Worm (Caenorhabditis elegans) whole organism, L4 larva: ENCODE measurements around the gene F13H10.5.

ENCODE experiments used
- D1046.2 ChIP-seq: fragments of 200-800 bp; sonication (Bioruptor generic); IDR thresholded peaks from 2 replicates; pipeline ENCODE4 v1.3.6; 2022; ENCODE audit warnings: missing genetic modification characterization, missing compliant biosample characterization
- F10B5.3 ChIP-seq: sonication (generic microtip); optimal IDR thresholded peaks from 2 replicates; lab custom pipeline; 2016; ENCODE audit warnings: mild to moderate bottlenecking, missing genetic modification characterization, missing compliant biosample characterization
- F37D6.2 ChIP-seq: sonication (generic microtip); optimal IDR thresholded peaks from 2 replicates; lab custom pipeline; 2016; ENCODE audit warnings: mild to moderate bottlenecking, missing genetic modification characterization, missing compliant biosample characterization
- F44E2.7 ChIP-seq: fragments of 200-800 bp; sonication (Bioruptor generic); IDR thresholded peaks from 2 replicates; pipeline ENCODE4 v2.1.2; 2022; ENCODE audit warnings: missing genetic modification characterization, missing compliant biosample characterization
- Y105C5A.15 ChIP-seq: fragments of 200-800 bp; sonication (Bioruptor generic); IDR thresholded peaks from 2 replicates; pipeline ENCODE4 v1.3.6; 2022; ENCODE audit warnings: missing genetic modification characterization, missing compliant biosample characterization
- Y48G9A.11 ChIP-seq: fragments of 200-800 bp; sonication (Bioruptor generic); IDR thresholded peaks from 2 replicates; pipeline ENCODE4 v1.3.6; 2022; ENCODE audit warnings: missing genetic modification reagents, missing genetic modification characterization, missing compliant biosample characterization
- Y75B8A.6 ChIP-seq: fragments of 200-800 bp; sonication (Bioruptor generic); IDR thresholded peaks from 2 replicates; pipeline ENCODE4 v1.3.6; 2022; ENCODE audit warnings: missing genetic modification reagents, missing genetic modification characterization, missing compliant biosample characterization
- ZK337.2 ChIP-seq: fragments of 200-800 bp; sonication (Bioruptor generic); IDR thresholded peaks from 2 replicates; pipeline ENCODE4 v1.3.6; 2022; ENCODE audit warnings: missing genetic modification reagents, missing genetic modification characterization, missing compliant biosample characterization
- ZK546.5 ChIP-seq, 2 experiments: sonication (generic microtip); optimal IDR thresholded peaks; 2 replicates each; lab custom pipeline; 2017; ENCODE audit warnings: missing biosample characterization in 2 of 2, missing genetic modification characterization in 2 of 2
- ama-1 ChIP-seq: fragments of 150-350 bp; optimal IDR thresholded peaks from 2 replicates; lab custom pipeline; 2014; ENCODE audit warnings: inconsistent platforms, mixed read lengths
- arid-1 ChIP-seq: fragments of 200-800 bp; sonication (Bioruptor generic); conservative IDR thresholded peaks from 2 replicates; pipeline ENCODE4 v1.3.6; 2022; ENCODE audit warnings: missing genetic modification reagents, missing genetic modification characterization, missing compliant biosample characterization
- ceh-20 ChIP-seq: fragments of 200-800 bp; sonication (Bioruptor generic); IDR thresholded peaks from 2 replicates; pipeline ENCODE4 v1.3.6; 2022; ENCODE audit warnings: missing genetic modification reagents, missing genetic modification characterization, missing compliant biosample characterization
- ceh-32 ChIP-seq: sonication (generic microtip); optimal IDR thresholded peaks from 2 replicates; lab custom pipeline; 2016; ENCODE audit warnings: mild to moderate bottlenecking, missing genetic modification characterization, missing compliant biosample characterization; ENCODE audit not compliant: poor library complexity
- ceh-44 ChIP-seq: fragments of 200-800 bp; sonication (Bioruptor generic); IDR thresholded peaks from 2 replicates; pipeline ENCODE4 v1.3.6; 2022; ENCODE audit warnings: missing genetic modification reagents, missing genetic modification characterization, missing compliant biosample characterization
- daf-16 ChIP-seq, 3 experiments: sonication (generic microtip); optimal IDR thresholded peaks; 2 replicates each; lab custom pipeline; 2016 to 2017; ENCODE audit warnings: missing genetic modification characterization in 3 of 3, missing genetic modification reagents in 3 of 3, mild to moderate bottlenecking in 2 of 3, missing compliant biosample characterization in 2 of 3, missing biosample characterization in 1 of 3, moderate library complexity in 1 of 3
- daf-8 ChIP-seq: fragments of 200-800 bp; sonication (Bioruptor generic); IDR thresholded peaks from 2 replicates; pipeline ENCODE4 v1.3.6; 2022; ENCODE audit warnings: missing genetic modification characterization, missing compliant biosample characterization
- dmd-6 ChIP-seq: fragments of 200-800 bp; sonication (Bioruptor generic); IDR thresholded peaks from 2 replicates; pipeline ENCODE4 v1.3.6; 2022; ENCODE audit warnings: missing genetic modification reagents, missing genetic modification characterization, missing compliant biosample characterization
- dpl-1 ChIP-seq: fragments of 150-350 bp; optimal IDR thresholded peaks from 2 replicates; lab custom pipeline; 2014; ENCODE audit warnings: missing biosample characterization, missing genetic modification reagents, missing genetic modification characterization
- duxl-1 ChIP-seq: sonication (generic microtip); optimal IDR thresholded peaks from 2 replicates; lab custom pipeline; 2016; ENCODE audit warnings: mild to moderate bottlenecking, missing genetic modification characterization, moderate library complexity, missing compliant biosample characterization; ENCODE audit not compliant: poor library complexity
- dve-1 ChIP-seq: sonication (generic microtip); optimal IDR thresholded peaks from 2 replicates; lab custom pipeline; 2017; ENCODE audit warnings: antibody characterized with exemption, mild to moderate bottlenecking, missing genetic modification characterization, missing compliant biosample characterization; ENCODE audit not compliant: insufficient read depth
- egl-27 ChIP-seq: sonication (generic microtip); optimal IDR thresholded peaks from 3 replicates; lab custom pipeline; 2017; ENCODE audit warnings: missing biosample characterization, missing genetic modification reagents, missing genetic modification characterization
- fkh-10 ChIP-seq: fragments of 150-350 bp; optimal IDR thresholded peaks from 2 replicates; lab custom pipeline; 2014; ENCODE audit warnings: missing biosample characterization, missing genetic modification reagents, missing genetic modification characterization
- hif-1 ChIP-seq, 2 experiments: sonication (generic microtip); optimal IDR thresholded peaks; 2 replicates each; lab custom pipeline; 2016 to 2017; ENCODE audit warnings: missing compliant biosample characterization in 2 of 2, missing genetic modification characterization in 2 of 2, missing genetic modification reagents in 2 of 2, missing genotype in 2 of 2, mild to moderate bottlenecking in 1 of 2
- hlh-11 ChIP-seq: fragments of 200-800 bp; sonication (Bioruptor generic); optimal IDR thresholded peaks from 2 replicates; lab custom pipeline; 2018; ENCODE audit warnings: mild to moderate bottlenecking, missing genetic modification characterization, missing compliant biosample characterization
- hlh-30 ChIP-seq: sonication (generic microtip); optimal IDR thresholded peaks from 2 replicates; lab custom pipeline; 2017; ENCODE audit warnings: antibody characterized with exemption, mild to moderate bottlenecking, missing genetic modification characterization, missing compliant biosample characterization; ENCODE audit not compliant: insufficient read depth
- hmg-1.1 ChIP-seq: fragments of 200-800 bp; sonication (Bioruptor generic); IDR thresholded peaks from 2 replicates; pipeline ENCODE4 v1.3.6; 2022; ENCODE audit warnings: missing genetic modification reagents, missing genetic modification characterization, missing compliant biosample characterization
- lin-13 ChIP-seq: fragments of 150-350 bp; optimal IDR thresholded peaks from 2 replicates; lab custom pipeline; 2014; ENCODE audit warnings: missing biosample characterization, missing genetic modification reagents, missing genetic modification characterization
- lsy-2 ChIP-seq, 2 experiments: fragments of 150-350 bp in 1 of 2; sonication (generic microtip) in 1 of 2; optimal IDR thresholded peaks; 2 replicates each; lab custom pipeline; 2014 to 2017; ENCODE audit warnings: missing biosample characterization in 2 of 2, missing genetic modification characterization in 2 of 2
- madf-9 ChIP-seq: fragments of 200-800 bp; sonication (Bioruptor generic); conservative IDR thresholded peaks from 2 replicates; pipeline ENCODE4 v1.3.6; 2022; ENCODE audit warnings: missing genetic modification reagents, missing genetic modification characterization, missing compliant biosample characterization
- mes-2 ChIP-seq: sonication (generic microtip); optimal IDR thresholded peaks from 2 replicates; lab custom pipeline; 2016; ENCODE audit warnings: missing genotype, mild to moderate bottlenecking, missing genetic modification characterization, missing compliant biosample characterization; ENCODE audit not compliant: poor library complexity, severe bottlenecking
- mxl-3 ChIP-seq: fragments of 200-800 bp; sonication (Bioruptor generic); optimal IDR thresholded peaks from 2 replicates; lab custom pipeline; 2018; ENCODE audit warnings: mild to moderate bottlenecking, missing genetic modification characterization, missing compliant biosample characterization
- nhr-102 ChIP-seq: sonication (generic microtip); optimal IDR thresholded peaks from 2 replicates; lab custom pipeline; 2016; ENCODE audit warnings: mild to moderate bottlenecking, missing genetic modification characterization, moderate library complexity, missing compliant biosample characterization
- nhr-28 ChIP-seq: fragments of 150-350 bp; optimal IDR thresholded peaks from 2 replicates; lab custom pipeline; 2014; ENCODE audit warnings: missing biosample characterization, missing genetic modification characterization
- nhr-41 ChIP-seq: fragments of 200-800 bp; sonication (Bioruptor generic); IDR thresholded peaks from 2 replicates; pipeline ENCODE4 v1.3.6; 2022; ENCODE audit warnings: missing genetic modification reagents, missing genetic modification characterization, missing compliant biosample characterization
- nhr-42 ChIP-seq: fragments of 200-800 bp; sonication (Bioruptor generic); IDR thresholded peaks from 2 replicates; pipeline ENCODE4 v1.3.6; 2022; ENCODE audit warnings: missing genetic modification characterization, missing compliant biosample characterization
- nhr-6 ChIP-seq: fragments of 150-350 bp; optimal IDR thresholded peaks from 2 replicates; lab custom pipeline; 2014; ENCODE audit warnings: missing biosample characterization, missing genetic modification characterization
- nhr-77 ChIP-seq: fragments of 150-350 bp; optimal IDR thresholded peaks from 2 replicates; lab custom pipeline; 2014; ENCODE audit warnings: missing biosample characterization, missing genetic modification characterization
- pha-4 ChIP-seq, 2 experiments: fragments of 150-350 bp in 1 of 2; fragments of 200-800 bp in 1 of 2; sonication (Bioruptor generic) in 1 of 2; IDR thresholded peaks in 1 of 2; optimal IDR thresholded peaks in 1 of 2; 2 replicates each; pipeline versions ENCODE4 v1.3.6 to Lab custom; 2014 to 2022; ENCODE audit warnings: missing genetic modification characterization in 2 of 2, missing genetic modification reagents in 2 of 2, missing biosample characterization in 1 of 2, missing compliant biosample characterization in 1 of 2
- pqm-1 ChIP-seq: sonication (generic microtip); optimal IDR thresholded peaks from 2 replicates; lab custom pipeline; 2017; ENCODE audit warnings: missing biosample characterization, missing genetic modification characterization
- rbr-2 ChIP-seq: sonication (generic microtip); optimal IDR thresholded peaks from 2 replicates; lab custom pipeline; 2016; ENCODE audit warnings: missing genotype, missing genetic modification characterization, missing compliant biosample characterization
- skn-1 ChIP-seq: fragments of 150-350 bp; optimal IDR thresholded peaks from 2 replicates; lab custom pipeline; 2014; ENCODE audit warnings: missing biosample characterization, missing genetic modification characterization
- snpc-1.2 ChIP-seq: fragments of 200-800 bp; sonication (Bioruptor generic); IDR thresholded peaks from 2 replicates; pipeline ENCODE4 v1.3.6; 2022; ENCODE audit warnings: missing genetic modification reagents, missing genetic modification characterization, missing compliant biosample characterization
- snpc-4 ChIP-seq: fragments of 150-350 bp; optimal IDR thresholded peaks from 2 replicates; lab custom pipeline; 2014; ENCODE audit warnings: missing biosample characterization, missing genetic modification characterization
- tag-97 ChIP-seq: fragments of 200-800 bp; sonication (Bioruptor generic); IDR thresholded peaks from 2 replicates; pipeline ENCODE4 v1.3.6; 2022; ENCODE audit warnings: missing genetic modification characterization, missing compliant biosample characterization
- tra-1 ChIP-seq: fragments of 200-800 bp; sonication (Bioruptor generic); IDR thresholded peaks from 2 replicates; pipeline ENCODE4 v1.3.6; 2022; ENCODE audit warnings: missing genetic modification reagents, missing genetic modification characterization, missing compliant biosample characterization
- ztf-11 ChIP-seq: fragments of 150-350 bp; optimal IDR thresholded peaks from 2 replicates; lab custom pipeline; 2014; ENCODE audit warnings: missing biosample characterization, missing genetic modification characterization
- ztf-7 ChIP-seq: fragments of 150-350 bp; optimal IDR thresholded peaks from 2 replicates; lab custom pipeline; 2014; ENCODE audit warnings: missing biosample characterization, missing genetic modification characterization

Gene F13H10.5

ce11 chrIV:10971636-10972199, 19.1 kb upstream of the F13H10.5 start (continued):
- TF ChIP-seq ceh-44 (GFP tag; lab: Robert Waterston, UW) (no peak), daf-8 (GFP tag; lab: Robert Waterston, UW) (no peak), hlh-11 (tag; lab: Kevin White, UChicago) (peak; percentile 17)

ce11 chrIV:10975968-10976367, 14.8 kb upstream of the F13H10.5 start:
- TF ChIP-seq tag-97 (GFP tag; lab: Robert Waterston, UW) (no peak), ZK337.2 (GFP tag; lab: Robert Waterston, UW) (no peak), hmg-1.1 (GFP tag; lab: Robert Waterston, UW) (no peak), daf-16 (GFP tag; optimal IDR thresholded peaks at IDR 0.05; lab: Kevin White, UChicago) (no peak), daf-16 (tag; optimal IDR thresholded peaks at IDR 0.05; lab: Kevin White, UChicago) (no peak), ztf-7 (tag; lab: Kevin White, UChicago) (no peak), mes-2 (peak; percentile 52), F44E2.7 (GFP tag; lab: Robert Waterston, UW) (no peak), pha-4 (GFP tag; IDR thresholded peaks at IDR 0.05; lab: Robert Waterston, UW) (no peak), pha-4 (tag; optimal IDR thresholded peaks at IDR 0.05; lab: Kevin White, UChicago) (no peak), ceh-20 (GFP tag; lab: Robert Waterston, UW) (peak; percentile 36; the same call in 1 of the 2 replicates), nhr-102 (tag; lab: Kevin White, UChicago) (no peak), egl-27 (tag; lab: Kevin White, UChicago) (no peak), duxl-1 (no peak), nhr-28 (tag; lab: Kevin White, UChicago) (peak; percentile 70), dpl-1 (GFP tag; lab: Kevin White, UChicago) (no peak), hlh-30 (tag; lab: Kevin White, UChicago) (peak; percentile 77), snpc-4 (tag; lab: Kevin White, UChicago) (no peak), ama-1 (no peak), lin-13 (GFP tag; lab: Kevin White, UChicago) (no peak), lsy-2 (tag; optimal IDR thresholded peaks at IDR 0.05; lab: Kevin White, UChicago) (peak in 1 of 2 experiments; percentile 48), Y48G9A.11 (GFP tag; lab: Robert Waterston, UW) (no peak), F37D6.2 (tag; lab: Kevin White, UChicago) (no peak), ztf-11 (tag; lab: Kevin White, UChicago) (no peak), hif-1 (tag; optimal IDR thresholded peaks at IDR 0.05; lab: Kevin White, UChicago) (no peak), pqm-1 (tag; lab: Kevin White, UChicago) (no peak), tra-1 (GFP tag; lab: Robert Waterston, UW) (0 out of 2 replicates have a peak, but pooled peaks have one; percentile 51), madf-9 (no peak), ceh-32 (tag; lab: Kevin White, UChicago) (no peak), arid-1 (no peak), Y75B8A.6 (GFP tag; lab: Robert Waterston, UW) (no peak), nhr-41 (GFP tag; lab: Robert Waterston, UW) (0 out of 2 replicates have a peak, but pooled peaks have one; percentile 31), rbr-2 (tag; lab: Kevin White, UChicago) (no peak), nhr-42 (GFP tag; lab: Robert Waterston, UW) (no peak), dmd-6 (GFP tag; lab: Robert Waterston, UW) (peak; percentile 55), skn-1 (tag; lab: Kevin White, UChicago) (no peak), nhr-77 (tag; lab: Kevin White, UChicago) (peak; percentile 15), fkh-10 (GFP tag; lab: Kevin White, UChicago) (no peak), F10B5.3 (tag; lab: Kevin White, UChicago) (no peak), mxl-3 (GFP tag; lab: Kevin White, UChicago) (peak; percentile 33), Y105C5A.15 (GFP tag; lab: Robert Waterston, UW) (no peak), ZK546.5 (tag; optimal IDR thresholded peaks at IDR 0.05; lab: Kevin White, UChicago) (no peak), nhr-6 (tag; lab: Kevin White, UChicago) (peak; percentile 19), D1046.2 (0 out of 2 replicates have a peak, but pooled peaks have one; percentile 33), dve-1 (peak; percentile 22), hlh-11 (tag; lab: Kevin White, UChicago) (peak; percentile 68), snpc-1.2 (no peak)
